Worm (Caenorhabditis elegans) whole organism, young adult: ENCODE data around the gene ZK822.1.

Experiments used
- B0261.1 ChIP-seq: sonication (generic microtip); optimal IDR thresholded peaks from 2 replicates; lab custom pipeline; 2016; ENCODE audit warnings: mild to moderate bottlenecking, missing genetic modification characterization, moderate library complexity, missing compliant biosample characterization
- B0336.3 ChIP-seq: fragments of 200-800 bp; sonication (Bioruptor generic); IDR thresholded peaks from 2 replicates; pipeline ENCODE4 v1.3.6; 2022; ENCODE audit warnings: missing genetic modification characterization, missing compliant biosample characterization
- C06A6.2 ChIP-seq: fragments of 200-800 bp; sonication (Bioruptor generic); conservative IDR thresholded peaks from 2 replicates; pipeline ENCODE4 v1.3.6; 2022; ENCODE audit warnings: missing genetic modification characterization, missing compliant biosample characterization
- F10E7.11 ChIP-seq: sonication (generic microtip); optimal IDR thresholded peaks from 2 replicates; lab custom pipeline; 2017; ENCODE audit warnings: mild to moderate bottlenecking, missing genetic modification characterization, moderate library complexity, missing compliant biosample characterization
- F37B4.10 ChIP-seq: fragments of 200-800 bp; sonication (Bioruptor generic); IDR thresholded peaks from 2 replicates; pipeline ENCODE4 v1.3.6; 2022; ENCODE audit warnings: missing genetic modification characterization, missing compliant biosample characterization
- F39B2.1 ChIP-seq: fragments of 200-800 bp; sonication (Bioruptor generic); IDR thresholded peaks from 2 replicates; pipeline ENCODE4 v1.3.6; 2022; ENCODE audit warnings: missing genetic modification reagents, missing genetic modification characterization, missing compliant biosample characterization
- T26A5.8 ChIP-seq: sonication (generic microtip); optimal IDR thresholded peaks from 2 replicates; lab custom pipeline; 2016; ENCODE audit warnings: missing genetic modification characterization, missing compliant biosample characterization
- Y79H2A.3 ChIP-seq: fragments of 200-800 bp; sonication (Bioruptor generic); conservative IDR thresholded peaks from 2 replicates; pipeline ENCODE4 v1.3.6; 2022; ENCODE audit warnings: missing genetic modification reagents, missing genetic modification characterization, missing compliant biosample characterization
- aptf-2 ChIP-seq: fragments of 200-800 bp; sonication (Bioruptor generic); conservative IDR thresholded peaks from 2 replicates; pipeline ENCODE4 v1.3.6; 2022; ENCODE audit warnings: missing genetic modification reagents, missing genetic modification characterization, missing compliant biosample characterization
- athp-1 ChIP-seq: sonication (generic microtip); optimal IDR thresholded peaks from 2 replicates; lab custom pipeline; 2017; ENCODE audit warnings: mild to moderate bottlenecking, missing genetic modification characterization, missing compliant biosample characterization
- attf-5 ChIP-seq: fragments of 200-800 bp; sonication (Bioruptor generic); optimal IDR thresholded peaks from 2 replicates; lab custom pipeline; 2018; ENCODE audit warnings: mild to moderate bottlenecking, missing genetic modification characterization, missing compliant biosample characterization
- bed-1 ChIP-seq: fragments of 200-800 bp; sonication (Bioruptor generic); IDR thresholded peaks from 2 replicates; pipeline ENCODE4 v1.3.6; 2022; ENCODE audit warnings: missing genetic modification reagents, missing genetic modification characterization, missing compliant biosample characterization
- ceh-100 ChIP-seq: fragments of 200-800 bp; sonication (Bioruptor generic); IDR thresholded peaks from 2 replicates; pipeline ENCODE4 v1.3.6; 2022; ENCODE audit warnings: missing genetic modification reagents, missing genetic modification characterization, missing compliant biosample characterization
- chd-7 ChIP-seq: sonication (generic microtip); optimal IDR thresholded peaks from 2 replicates; lab custom pipeline; 2016; ENCODE audit warnings: mild to moderate bottlenecking, missing genetic modification characterization, moderate library complexity, missing compliant biosample characterization
- die-1 ChIP-seq: sonication (generic microtip); optimal IDR thresholded peaks from 2 replicates; lab custom pipeline; 2016; ENCODE audit warnings: missing genotype, mild to moderate bottlenecking, missing genetic modification characterization, missing compliant biosample characterization
- egl-18 ChIP-seq: fragments of 200-800 bp; sonication (Bioruptor generic); IDR thresholded peaks from 2 replicates; pipeline ENCODE4 v1.3.6; 2022; ENCODE audit warnings: missing genetic modification reagents, missing genetic modification characterization, missing compliant biosample characterization
- gei-17 ChIP-seq: fragments of 200-800 bp; sonication (Bioruptor generic); optimal IDR thresholded peaks from 2 replicates; lab custom pipeline; 2018; ENCODE audit warnings: mild to moderate bottlenecking, missing genetic modification characterization, missing compliant biosample characterization
- him-1 ChIP-seq: sonication (generic microtip); optimal IDR thresholded peaks from 2 replicates; lab custom pipeline; 2016; ENCODE audit warnings: missing genotype, missing genetic modification reagents, missing genetic modification characterization, missing compliant biosample characterization
- hmg-20 ChIP-seq: fragments of 200-800 bp; sonication (Bioruptor generic); IDR thresholded peaks from 2 replicates; pipeline ENCODE4 v1.3.6; 2022; ENCODE audit warnings: missing genetic modification reagents, missing genetic modification characterization, missing compliant biosample characterization
- let-526 ChIP-seq: fragments of 200-800 bp; sonication (Bioruptor generic); IDR thresholded peaks from 2 replicates; pipeline ENCODE4 v1.3.6; 2022; ENCODE audit warnings: missing genetic modification reagents, missing genetic modification characterization, missing compliant biosample characterization
- lsl-1 ChIP-seq: fragments of 200-800 bp; sonication (Bioruptor generic); optimal IDR thresholded peaks from 2 replicates; lab custom pipeline; 2018; ENCODE audit warnings: mild to moderate bottlenecking, missing genetic modification characterization, moderate library complexity, missing compliant biosample characterization
- mes-4 ChIP-seq: sonication (generic microtip); optimal IDR thresholded peaks from 2 replicates; lab custom pipeline; 2016; ENCODE audit warnings: missing genotype, missing genetic modification characterization, missing compliant biosample characterization
- nfya-1 ChIP-seq: sonication (generic microtip); optimal IDR thresholded peaks from 2 replicates; lab custom pipeline; 2017; ENCODE audit warnings: antibody characterized with exemption, missing compliant biosample characterization, missing genetic modification characterization, borderline replicate concordance; ENCODE audit not compliant: insufficient read depth
- nhr-27 ChIP-seq: fragments of 200-800 bp; sonication (Bioruptor generic); optimal IDR thresholded peaks from 2 replicates; lab custom pipeline; 2018; ENCODE audit warnings: mild to moderate bottlenecking, missing genetic modification characterization, moderate library complexity, missing compliant biosample characterization
- nhr-80 ChIP-seq: sonication (generic microtip); optimal IDR thresholded peaks from 2 replicates; lab custom pipeline; 2016; ENCODE audit warnings: missing genetic modification characterization, missing compliant biosample characterization
- rpc-1 ChIP-seq, 2 experiments: fragments of 150-350 bp in 1 of 2; sonication (generic microtip) in 1 of 2; optimal IDR thresholded peaks; 2 replicates each; lab custom pipeline; 2014 to 2018; ENCODE audit warnings: missing biosample characterization in 1 of 2, missing genetic modification characterization in 1 of 2, missing genetic modification reagents in 1 of 2, missing genotype in 1 of 2
- sea-2 ChIP-seq: fragments of 200-800 bp; sonication (Bioruptor generic); IDR thresholded peaks from 2 replicates; pipeline ENCODE4 v1.3.6; 2022; ENCODE audit warnings: missing genetic modification characterization, missing compliant biosample characterization
- snpc-1.3 ChIP-seq: sonication (generic microtip); optimal IDR thresholded peaks from 2 replicates; lab custom pipeline; 2017; ENCODE audit warnings: missing genetic modification characterization, mild to moderate bottlenecking, missing compliant biosample characterization, antibody characterized with exemption, moderate library complexity, missing genotype, missing genetic modification reagents; ENCODE audit not compliant: insufficient read depth
- sptf-2 ChIP-seq: fragments of 200-800 bp; sonication (Bioruptor generic); optimal IDR thresholded peaks from 2 replicates; lab custom pipeline; 2018; ENCODE audit warnings: mild to moderate bottlenecking, missing genetic modification characterization, missing compliant biosample characterization
- unc-130 ChIP-seq: sonication (generic microtip); optimal IDR thresholded peaks from 2 replicates; lab custom pipeline; 2016; ENCODE audit warnings: missing genetic modification reagents, missing genetic modification characterization, missing compliant biosample characterization
- xnd-1 ChIP-seq: sonication (generic microtip); optimal IDR thresholded peaks from 2 replicates; lab custom pipeline; 2016; ENCODE audit warnings: missing genotype, missing genetic modification reagents, missing genetic modification characterization, missing compliant biosample characterization
- ztf-22 ChIP-seq: fragments of 200-800 bp; sonication (Bioruptor generic); optimal IDR thresholded peaks from 2 replicates; lab custom pipeline; 2018; ENCODE audit warnings: mild to moderate bottlenecking, missing genetic modification characterization, moderate library complexity, missing compliant biosample characterization
- ztf-25 ChIP-seq: fragments of 200-800 bp; sonication (Bioruptor generic); IDR thresholded peaks from 2 replicates; pipeline ENCODE4 v1.3.6; 2022; ENCODE audit warnings: missing genetic modification reagents, missing genetic modification characterization, missing compliant biosample characterization
- ztf-26 ChIP-seq: sonication (generic microtip); optimal IDR thresholded peaks from 2 replicates; lab custom pipeline; 2017; ENCODE audit warnings: missing genetic modification characterization, missing compliant biosample characterization
- ztf-28 ChIP-seq: fragments of 200-800 bp; sonication (Bioruptor generic); IDR thresholded peaks from 2 replicates; pipeline ENCODE4 v1.3.6; 2022; ENCODE audit warnings: missing genetic modification reagents, missing genetic modification characterization, missing compliant biosample characterization
- ztf-6 ChIP-seq: fragments of 200-800 bp; sonication (Bioruptor generic); IDR thresholded peaks from 2 replicates; pipeline ENCODE4 v1.3.6; 2022; ENCODE audit warnings: missing genetic modification reagents, missing genetic modification characterization, missing compliant biosample characterization

Gene ZK822.1

ce11 chrIV:11892545-11892944, 29.4 kb downstream of the ZK822.1 start:
- TF ChIP-seq let-526 (GFP tag; lab: Robert Waterston, UW) = no peak
- TF ChIP-seq him-1 = no peak
- TF ChIP-seq mes-4 (tag; lab: Kevin White, UChicago) = no peak
- TF ChIP-seq die-1 (tag; lab: Kevin White, UChicago) = no peak

DNA sequence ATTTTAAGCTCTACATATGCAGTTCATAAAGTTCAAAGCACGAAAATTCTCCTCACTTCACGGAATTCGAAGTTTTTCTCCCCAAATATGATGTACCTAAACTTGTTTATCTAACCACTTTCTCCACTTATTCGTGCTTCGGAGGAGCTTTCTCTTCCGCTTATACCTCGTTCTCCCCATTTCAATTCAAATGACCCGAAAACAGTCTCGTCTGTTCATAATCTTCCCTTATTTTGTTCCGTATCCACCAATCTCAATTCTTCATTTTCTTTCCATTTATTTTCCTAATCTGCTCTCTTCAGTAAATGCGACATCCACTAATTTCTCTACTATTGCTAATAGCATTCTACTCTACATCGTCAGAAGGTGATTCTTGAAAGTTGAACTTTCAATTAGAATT, 36.6 kb downstream of the ZK822.1 start, which contains the start of gene let-653:
Gene let-653, plus strand, starts transcription at position 301 of the 400 bp plus-strand sequence.
- TF ChIP-seq Y79H2A.3 (GFP tag; lab: Robert Waterston, UW) (no peak), chd-7 (no peak), sptf-2 (GFP tag; lab: Kevin White, UChicago) (no peak), mes-4 (tag; lab: Kevin White, UChicago) (no peak), attf-5 (no peak), T26A5.8 (tag; lab: Kevin White, UChicago) (no peak)

DNA sequence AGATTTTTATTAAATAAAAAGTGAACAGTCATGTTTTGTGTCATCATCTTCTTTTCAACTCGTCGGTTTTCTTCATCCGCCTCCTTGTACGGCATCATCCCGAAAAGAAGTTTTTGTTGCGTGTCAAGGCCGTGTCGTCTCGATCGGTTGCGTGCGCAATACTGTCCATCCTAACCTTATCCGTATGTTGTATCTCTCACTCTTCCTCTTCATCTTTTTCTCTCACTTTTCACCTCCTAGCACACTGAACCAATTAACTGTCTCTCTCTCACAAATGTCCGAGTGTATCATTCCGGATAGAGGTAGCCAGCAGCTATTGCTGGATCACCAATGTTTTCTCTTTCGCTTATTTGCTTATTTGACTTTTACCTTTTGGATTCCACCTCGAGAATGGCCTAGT, 38.5 kb downstream of the ZK822.1 start:
- no peak for TF ChIP-seq ceh-100 (GFP tag; lab: Robert Waterston, UW)
- TF ChIP-seq bed-1 (GFP tag; lab: Robert Waterston, UW) = no peak
- no peak for TF ChIP-seq sea-2 (GFP tag; lab: Robert Waterston, UW)
- TF ChIP-seq nhr-27 = no peak
- no peak for TF ChIP-seq nfya-1 (tag; lab: Kevin White, UChicago)
- no peak for TF ChIP-seq nhr-80 (tag; lab: Kevin White, UChicago)
- no peak for TF ChIP-seq lsl-1 (GFP tag; lab: Kevin White, UChicago)
- no peak for TF ChIP-seq rpc-1 (optimal IDR thresholded peaks at IDR 0.05; lab: Kevin White, UChicago)
- no peak for TF ChIP-seq rpc-1 (tag; optimal IDR thresholded peaks at IDR 0.05; lab: Kevin White, UChicago)
- no peak for TF ChIP-seq aptf-2
- no peak for TF ChIP-seq egl-18 (GFP tag; lab: Robert Waterston, UW)
- TF ChIP-seq C06A6.2 = no peak
- no peak for TF ChIP-seq T26A5.8 (tag; lab: Kevin White, UChicago)
- no peak for TF ChIP-seq F39B2.1 (GFP tag; lab: Robert Waterston, UW)
- no peak for TF ChIP-seq gei-17 (GFP tag; lab: Kevin White, UChicago)
- TF ChIP-seq F37B4.10 (GFP tag; lab: Robert Waterston, UW) = no peak
- TF ChIP-seq ztf-22 (GFP tag; lab: Kevin White, UChicago) = no peak
- no peak for TF ChIP-seq mes-4 (tag; lab: Kevin White, UChicago)
- TF ChIP-seq ztf-28 (GFP tag; lab: Robert Waterston, UW) = no peak

- TF ChIP-seq ztf-6 (no peak), let-526 (GFP tag; lab: Robert Waterston, UW) (no peak), ztf-26 (tag; lab: Kevin White, UChicago) (no peak), snpc-1.3 (tag; lab: Kevin White, UChicago) (no peak), B0336.3 (GFP tag; lab: Robert Waterston, UW) (no peak), unc-130 (GFP tag; lab: Kevin White, UChicago) (no peak), F10E7.11 (tag; lab: Kevin White, UChicago) (no peak), die-1 (tag; lab: Kevin White, UChicago) (no peak), ztf-25 (GFP tag; lab: Robert Waterston, UW) (no peak), xnd-1 (no peak), mes-4 (tag; lab: Kevin White, UChicago) (no peak), B0261.1 (tag; lab: Kevin White, UChicago) (no peak), athp-1 (tag; lab: Kevin White, UChicago) (no peak), hmg-20 (GFP tag; lab: Robert Waterston, UW) (no peak), nhr-80 (tag; lab: Kevin White, UChicago) (no peak)
Observed at ce11 chrIV:11882534-11882933, 39.4 kb downstream of the ZK822.1 start.
